Worm (Caenorhabditis elegans) whole organism, L3 larva: ENCODE results near the gene tor-1.

Experiments
- R02D3.7 ChIP-seq: fragments of 150-350 bp; optimal IDR thresholded peaks from 2 replicates; lab custom pipeline; 2014; ENCODE audit warnings: missing biosample characterization, missing genetic modification characterization
- ZK546.5 ChIP-seq: sonication (generic microtip); optimal IDR thresholded peaks from 2 replicates; lab custom pipeline; 2017; ENCODE audit warnings: missing biosample characterization, missing genetic modification characterization
- aly-2 ChIP-seq: fragments of 150-350 bp; optimal IDR thresholded peaks from 2 replicates; lab custom pipeline; 2014; ENCODE audit warnings: missing biosample characterization, missing genetic modification characterization
- ama-1 ChIP-seq: fragments of 150-350 bp; optimal IDR thresholded peaks from 2 replicates; lab custom pipeline; 2018
- ceh-16 ChIP-seq: sonication (generic microtip); optimal IDR thresholded peaks from 2 replicates; lab custom pipeline; 2017; ENCODE audit warnings: missing biosample characterization, missing genetic modification characterization
- ceh-28 ChIP-seq: fragments of 150-350 bp; optimal IDR thresholded peaks from 2 replicates; lab custom pipeline; 2014; ENCODE audit warnings: missing biosample characterization, missing genetic modification reagents, missing genetic modification characterization
- ceh-82 ChIP-seq: fragments of 150-350 bp; optimal IDR thresholded peaks from 2 replicates; lab custom pipeline; 2014; ENCODE audit warnings: missing biosample characterization, missing genetic modification characterization
- ceh-9 ChIP-seq: sonication (generic microtip); optimal IDR thresholded peaks from 2 replicates; lab custom pipeline; 2018; ENCODE audit warnings: missing biosample characterization, missing genetic modification characterization
- daf-12 ChIP-seq: fragments of 150-350 bp; optimal IDR thresholded peaks from 2 replicates; lab custom pipeline; 2014; ENCODE audit warnings: missing biosample characterization, missing genetic modification reagents, missing genetic modification characterization
- egl-27 ChIP-seq: sonication (generic microtip); optimal IDR thresholded peaks from 4 replicates; lab custom pipeline; 2017; ENCODE audit warnings: missing biosample characterization, missing genetic modification reagents, missing genetic modification characterization
- egl-5 ChIP-seq: fragments of 150-350 bp; optimal IDR thresholded peaks from 2 replicates; lab custom pipeline; 2017; ENCODE audit warnings: missing biosample characterization, missing genetic modification reagents, missing genetic modification characterization, inconsistent platforms
- elt-1 ChIP-seq: fragments of 150-350 bp; optimal IDR thresholded peaks from 2 replicates; lab custom pipeline; 2014; ENCODE audit warnings: missing biosample characterization, missing genetic modification characterization
- elt-3 ChIP-seq, 3 experiments: fragments of 150-350 bp in 1 of 3; sonication (generic microtip) in 2 of 3; optimal IDR thresholded peaks; 2 replicates in 2 of 3; 4 replicates in 1 of 3; lab custom pipeline; 2014 to 2017; ENCODE audit warnings: missing biosample characterization in 3 of 3, missing genetic modification characterization in 3 of 3
- eor-1 ChIP-seq, 2 experiments: fragments of 150-350 bp; optimal IDR thresholded peaks; 2 replicates each; lab custom pipeline; 2014 to 2018; ENCODE audit warnings: missing biosample characterization in 2 of 2, missing genetic modification characterization in 2 of 2
- fkh-10 ChIP-seq: sonication (generic microtip); optimal IDR thresholded peaks from 2 replicates; lab custom pipeline; 2017; ENCODE audit warnings: missing biosample characterization, missing genetic modification reagents, missing genetic modification characterization
- fkh-2 ChIP-seq: fragments of 150-350 bp; optimal IDR thresholded peaks from 2 replicates; lab custom pipeline; 2014; ENCODE audit warnings: missing biosample characterization, missing genetic modification reagents, missing genetic modification characterization
- fos-1 ChIP-seq: fragments of 150-350 bp; optimal IDR thresholded peaks from 2 replicates; lab custom pipeline; 2014; ENCODE audit warnings: missing biosample characterization, missing genetic modification characterization
- hmg-11 ChIP-seq: sonication (generic microtip); optimal IDR thresholded peaks from 2 replicates; lab custom pipeline; 2016; ENCODE audit warnings: missing genetic modification characterization, missing compliant biosample characterization
- jun-1 ChIP-seq: fragments of 150-350 bp; optimal IDR thresholded peaks from 2 replicates; lab custom pipeline; 2014; ENCODE audit warnings: missing biosample characterization, missing genetic modification reagents, missing genetic modification characterization
- lin-15B ChIP-seq: fragments of 150-350 bp; optimal IDR thresholded peaks from 2 replicates; lab custom pipeline; 2014; ENCODE audit warnings: missing biosample characterization, missing genetic modification characterization
- lin-39 ChIP-seq: fragments of 150-350 bp; optimal IDR thresholded peaks from 2 replicates; lab custom pipeline; 2018; ENCODE audit warnings: missing biosample characterization, missing genetic modification reagents, missing genetic modification characterization
- lsy-12 ChIP-seq: sonication (generic microtip); optimal IDR thresholded peaks from 2 replicates; lab custom pipeline; 2016; ENCODE audit warnings: mild to moderate bottlenecking, missing genetic modification characterization, missing compliant biosample characterization
- mdl-1 ChIP-seq: fragments of 150-350 bp; optimal IDR thresholded peaks from 2 replicates; lab custom pipeline; 2014; ENCODE audit warnings: missing biosample characterization, missing genetic modification characterization
- mml-1 ChIP-seq: fragments of 150-350 bp; sonication (generic microtip); optimal IDR thresholded peaks from 3 replicates; lab custom pipeline; 2014; ENCODE audit warnings: missing biosample characterization, missing genetic modification characterization
- nfya-1 ChIP-seq: sonication (generic microtip); optimal IDR thresholded peaks from 2 replicates; lab custom pipeline; 2017; ENCODE audit warnings: missing genetic modification characterization, mild to moderate bottlenecking, missing compliant biosample characterization, antibody characterized with exemption, moderate library complexity; ENCODE audit not compliant: insufficient read depth
- nhr-11 ChIP-seq: fragments of 150-350 bp; optimal IDR thresholded peaks from 2 replicates; lab custom pipeline; 2014; ENCODE audit warnings: missing biosample characterization, missing genetic modification characterization
- nhr-12 ChIP-seq: fragments of 150-350 bp; optimal IDR thresholded peaks from 2 replicates; lab custom pipeline; 2014; ENCODE audit warnings: missing biosample characterization, missing genetic modification characterization
- nhr-23 ChIP-seq: fragments of 150-350 bp; optimal IDR thresholded peaks from 2 replicates; lab custom pipeline; 2014; ENCODE audit warnings: missing biosample characterization, missing genetic modification reagents, missing genetic modification characterization
- nhr-25 ChIP-seq: sonication (generic microtip); optimal IDR thresholded peaks from 2 replicates; lab custom pipeline; 2017; ENCODE audit warnings: missing biosample characterization, missing genetic modification characterization
- nhr-28 ChIP-seq: fragments of 150-350 bp; optimal IDR thresholded peaks from 2 replicates; lab custom pipeline; 2014; ENCODE audit warnings: missing biosample characterization, missing genetic modification characterization
- nhr-43 ChIP-seq: sonication (generic microtip); optimal IDR thresholded peaks from 2 replicates; lab custom pipeline; 2016; ENCODE audit warnings: mild to moderate bottlenecking, missing genetic modification characterization, missing compliant biosample characterization; ENCODE audit not compliant: poor library complexity, severe bottlenecking
- nhr-67 ChIP-seq: fragments of 150-350 bp; optimal IDR thresholded peaks from 2 replicates; lab custom pipeline; 2014; ENCODE audit warnings: missing biosample characterization, missing genetic modification characterization
- nhr-76 ChIP-seq: fragments of 150-350 bp; sonication (generic microtip); optimal IDR thresholded peaks from 5 replicates; lab custom pipeline; 2014; ENCODE audit warnings: missing biosample characterization, missing genetic modification characterization
- nhr-77 ChIP-seq: fragments of 150-350 bp; optimal IDR thresholded peaks from 2 replicates; lab custom pipeline; 2014; ENCODE audit warnings: missing biosample characterization, missing genetic modification characterization
- pha-4 ChIP-seq: fragments of 150-350 bp; optimal IDR thresholded peaks from 2 replicates; lab custom pipeline; 2014; ENCODE audit warnings: missing biosample characterization, missing genetic modification reagents, missing genetic modification characterization
- pqm-1 ChIP-seq: fragments of 150-350 bp; optimal IDR thresholded peaks from 2 replicates; lab custom pipeline; 2017; ENCODE audit warnings: missing biosample characterization, missing genetic modification characterization, inconsistent platforms
- sea-2 ChIP-seq: fragments of 150-350 bp; sonication (generic microtip); optimal IDR thresholded peaks from 4 replicates; lab custom pipeline; 2014; ENCODE audit warnings: missing biosample characterization, missing genetic modification reagents, missing genetic modification characterization
- skn-1 ChIP-seq: fragments of 150-350 bp; optimal IDR thresholded peaks from 2 replicates; lab custom pipeline; 2014; ENCODE audit warnings: missing biosample characterization, missing genetic modification characterization
- snpc-4 ChIP-seq: fragments of 150-350 bp; optimal IDR thresholded peaks from 2 replicates; lab custom pipeline; 2014; ENCODE audit warnings: missing biosample characterization, missing genetic modification characterization
- tbx-2 ChIP-seq: sonication (generic microtip); optimal IDR thresholded peaks from 2 replicates; lab custom pipeline; 2016; ENCODE audit warnings: mild to moderate bottlenecking, missing genetic modification characterization, missing compliant biosample characterization
- unc-39 ChIP-seq: sonication (generic microtip); optimal IDR thresholded peaks from 4 replicates; lab custom pipeline; 2017; ENCODE audit warnings: missing biosample characterization, missing genetic modification characterization
- unc-62 ChIP-seq: fragments of 150-350 bp; sonication (generic microtip); optimal IDR thresholded peaks from 4 replicates; lab custom pipeline; 2014; ENCODE audit warnings: missing biosample characterization, missing genetic modification reagents, missing genetic modification characterization
- ztf-11 ChIP-seq: fragments of 150-350 bp; optimal IDR thresholded peaks from 2 replicates; lab custom pipeline; 2014; ENCODE audit warnings: missing biosample characterization, missing genetic modification characterization
- ztf-4 ChIP-seq: fragments of 150-350 bp; optimal IDR thresholded peaks from 2 replicates; lab custom pipeline; 2014; ENCODE audit warnings: missing biosample characterization, missing genetic modification characterization

Gene tor-1

DNA sequence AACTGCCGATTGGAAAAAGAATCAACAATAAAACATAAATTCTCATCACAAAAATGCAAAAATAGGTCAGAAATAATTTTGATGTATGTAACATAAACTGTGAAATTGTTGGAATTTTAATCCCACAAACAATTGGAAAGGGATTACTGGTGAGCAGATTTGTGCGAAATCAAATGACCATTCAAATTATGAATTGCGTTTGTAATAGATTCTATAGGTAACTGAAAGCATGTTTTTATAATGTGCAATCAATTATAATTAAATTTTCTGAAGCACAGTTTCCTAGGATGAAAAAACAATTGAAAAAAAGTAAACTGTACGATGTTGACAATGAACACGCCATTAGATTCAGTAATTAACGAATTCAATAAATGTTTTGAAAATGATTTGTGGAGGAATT, at the start of gene tor-1:
Gene tor-1 (minus strand): TSS at position 101 of the 400 bp plus-strand sequence.
- TF ChIP-seq ZK546.5 (tag; lab: Kevin White, UChicago) (no peak), ceh-9 (tag; lab: Kevin White, UChicago) (no peak), fkh-2 (tag; lab: Kevin White, UChicago) (no peak), eor-1 (tag; optimal IDR thresholded peaks at IDR 0.05; lab: Kevin White, UChicago) (no peak), nhr-11 (tag; lab: Kevin White, UChicago) (no peak)

- TF ChIP-seq nhr-76 (tag; lab: Kevin White, UChicago) (no peak), sea-2 (GFP tag; lab: Kevin White, UChicago) (no peak), lsy-12 (tag; lab: Kevin White, UChicago) (no peak), egl-5 (tag; lab: Kevin White, UChicago) (no peak), nhr-23 (no peak), jun-1 (tag; lab: Kevin White, UChicago) (no peak), eor-1 (tag; optimal IDR thresholded peaks at IDR 0.05; lab: Kevin White, UChicago) (no peak), fos-1 (tag; lab: Kevin White, UChicago) (no peak), elt-1 (tag; lab: Kevin White, UChicago) (no peak), snpc-4 (tag; lab: Kevin White, UChicago) (no peak), ceh-82 (tag; lab: Kevin White, UChicago) (no peak), nhr-43 (no peak), fkh-10 (GFP tag; lab: Kevin White, UChicago) (no peak), R02D3.7 (tag; lab: Kevin White, UChicago) (no peak), lin-15B (no peak), aly-2 (tag; lab: Kevin White, UChicago) (no peak), nhr-28 (tag; lab: Kevin White, UChicago) (no peak), ztf-4 (tag; lab: Kevin White, UChicago) (no peak), nhr-12 (no peak), mml-1 (tag; lab: Kevin White, UChicago) (no peak)
These were observed 49.0 kb upstream of the tor-1 start for ce11 chrIV:14034571-14034954.

- TF ChIP-seq nhr-25 (tag; lab: Kevin White, UChicago) (peak; percentile 28), ztf-4 (tag; lab: Kevin White, UChicago) (peak; percentile 31), nfya-1 (tag; lab: Kevin White, UChicago) (peak; percentile 95), R02D3.7 (tag; lab: Kevin White, UChicago) (peak; percentile 42), nhr-67 (tag; lab: Kevin White, UChicago) (peak; percentile 64), fos-1 (tag; lab: Kevin White, UChicago) (peak; percentile 44), unc-62 (GFP tag; lab: Kevin White, UChicago) (peak; percentile 5), elt-1 (tag; lab: Kevin White, UChicago) (no peak), hmg-11 (tag; lab: Kevin White, UChicago) (peak; percentile 4), pqm-1 (tag; lab: Kevin White, UChicago) (peak; percentile 49), nhr-77 (tag; lab: Kevin White, UChicago) (no peak), unc-39 (no peak), ama-1 (peak; percentile 100), sea-2 (GFP tag; lab: Kevin White, UChicago) (no peak), aly-2 (tag; lab: Kevin White, UChicago) (peak; percentile 87), ZK546.5 (tag; lab: Kevin White, UChicago) (no peak), elt-3 (tag; optimal IDR thresholded peaks at IDR 0.05; lab: Kevin White, UChicago) (peak in 1 of 3 experiments; percentile 39), eor-1 (tag; optimal IDR thresholded peaks at IDR 0.05; lab: Kevin White, UChicago) (no peak), fkh-10 (GFP tag; lab: Kevin White, UChicago) (peak; percentile 57), skn-1 (tag; lab: Kevin White, UChicago) (peak; percentile 81), mml-1 (tag; lab: Kevin White, UChicago) (no peak), nhr-43 (peak; percentile 85), fkh-2 (tag; lab: Kevin White, UChicago) (peak; percentile 34), nhr-23 (peak; percentile 74), ceh-16 (tag; lab: Kevin White, UChicago) (no peak), ceh-9 (tag; lab: Kevin White, UChicago) (no peak), lsy-12 (tag; lab: Kevin White, UChicago) (peak; percentile 80), nhr-76 (tag; lab: Kevin White, UChicago) (peak; percentile 15), snpc-4 (tag; lab: Kevin White, UChicago) (no peak), nhr-11 (tag; lab: Kevin White, UChicago) (no peak), egl-27 (tag; lab: Kevin White, UChicago) (no peak), nhr-28 (tag; lab: Kevin White, UChicago) (no peak), mdl-1 (tag; lab: Kevin White, UChicago) (peak; percentile 77), lin-39 (tag; lab: Kevin White, UChicago) (peak; percentile 94), egl-5 (tag; lab: Kevin White, UChicago) (peak; percentile 51), ceh-28 (tag; lab: Kevin White, UChicago) (peak; percentile 79), ztf-11 (tag; lab: Kevin White, UChicago) (no peak), lin-15B (peak; percentile 71), tbx-2 (tag; lab: Kevin White, UChicago) (peak; percentile 79), jun-1 (tag; lab: Kevin White, UChicago) (no peak), daf-12 (tag; lab: Kevin White, UChicago) (no peak), ceh-82 (tag; lab: Kevin White, UChicago) (peak; percentile 79), pha-4 (tag; lab: Kevin White, UChicago) (peak; percentile 83), nhr-12 (no peak)
These were observed 48.4 kb upstream of the tor-1 start for ce11 chrIV:14033752-14034570.
